Worm (Caenorhabditis elegans) whole organism, L2 larva: Measurements from ENCODE around the gene F44A2.7.

Experiments
- alr-1 ChIP-seq: fragments of 150-350 bp; optimal IDR thresholded peaks from 2 replicates; lab custom pipeline; 2014; ENCODE audit warnings: missing biosample characterization, missing genetic modification characterization
- blmp-1 ChIP-seq: sonication (generic microtip); optimal IDR thresholded peaks from 2 replicates; lab custom pipeline; 2017; ENCODE audit warnings: missing genetic modification characterization, mild to moderate bottlenecking, missing compliant biosample characterization, antibody characterized with exemption, moderate library complexity; ENCODE audit not compliant: insufficient read depth
- dmd-4 ChIP-seq: sonication (generic microtip); optimal IDR thresholded peaks from 2 replicates; lab custom pipeline; 2017; ENCODE audit warnings: missing biosample characterization, missing genetic modification characterization
- lin-13 ChIP-seq: fragments of 150-350 bp; optimal IDR thresholded peaks from 2 replicates; lab custom pipeline; 2014; ENCODE audit warnings: missing biosample characterization, missing genetic modification reagents, missing genetic modification characterization
- lin-39 ChIP-seq: fragments of 150-350 bp; optimal IDR thresholded peaks from 2 replicates; lab custom pipeline; 2014; ENCODE audit warnings: missing biosample characterization, missing genetic modification reagents, missing genetic modification characterization
- mab-5 ChIP-seq: fragments of 150-350 bp; optimal IDR thresholded peaks from 2 replicates; lab custom pipeline; 2014; ENCODE audit warnings: missing biosample characterization, missing genetic modification characterization
- mdl-1 ChIP-seq, 2 experiments: fragments of 150-350 bp in 1 of 2; sonication (generic microtip) in 1 of 2; optimal IDR thresholded peaks; 2 replicates each; lab custom pipeline; 2017; ENCODE audit warnings: missing biosample characterization in 2 of 2, missing genetic modification characterization in 2 of 2
- nhr-10 ChIP-seq: sonication (generic microtip); optimal IDR thresholded peaks from 2 replicates; lab custom pipeline; 2017; ENCODE audit warnings: missing biosample characterization, missing genetic modification characterization
- nhr-6 ChIP-seq: fragments of 150-350 bp; optimal IDR thresholded peaks from 2 replicates; lab custom pipeline; 2014; ENCODE audit warnings: missing biosample characterization, missing genetic modification characterization
- ztf-11 ChIP-seq: sonication (generic microtip); optimal IDR thresholded peaks from 2 replicates; lab custom pipeline; 2017; ENCODE audit warnings: missing biosample characterization, missing genetic modification characterization

DNA sequence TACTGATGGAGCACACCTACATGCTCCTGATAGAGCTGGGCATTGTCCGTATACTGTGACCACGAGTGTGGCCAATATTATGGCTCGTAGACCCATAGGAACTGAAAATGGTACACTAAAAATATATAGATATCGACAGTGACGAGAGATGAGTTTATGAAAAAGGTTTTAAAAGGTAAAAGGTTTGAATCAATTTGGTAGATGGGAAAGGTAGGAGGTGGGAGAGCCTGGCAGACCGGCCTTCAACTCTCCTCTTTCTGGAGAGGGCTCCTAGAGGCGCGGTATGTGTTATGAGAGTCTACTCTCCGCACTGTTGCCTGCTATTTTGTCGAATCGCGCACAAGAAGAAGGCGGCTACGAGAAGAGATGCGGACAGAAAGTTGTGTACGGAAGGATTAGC lies 33.8 kb upstream of the F44A2.7 start, which contains the start of gene lron-2:
- TF ChIP-seq ztf-11 (tag; lab: Kevin White, UChicago) = no peak
- TF ChIP-seq lin-13 (GFP tag; lab: Kevin White, UChicago) = no peak
- no peak for TF ChIP-seq mdl-1 (tag; optimal IDR thresholded peaks at IDR 0.05; lab: Kevin White, UChicago)
- TF ChIP-seq alr-1 = no peak
- TF ChIP-seq dmd-4 (tag; lab: Kevin White, UChicago) = no peak
- TF ChIP-seq nhr-10 (tag; lab: Kevin White, UChicago) = no peak
- TF ChIP-seq lin-39 (tag; lab: Kevin White, UChicago) = no peak
- TF ChIP-seq mab-5 (tag; lab: Kevin White, UChicago) = no peak
- TF ChIP-seq nhr-6 (tag; lab: Kevin White, UChicago) = no peak
- TF ChIP-seq blmp-1 (tag; lab: Kevin White, UChicago) = no peak
